Worm (Caenorhabditis elegans): Measurements from ENCODE around the gene ZK1010.8.

Gene ZK1010.8

DNA sequence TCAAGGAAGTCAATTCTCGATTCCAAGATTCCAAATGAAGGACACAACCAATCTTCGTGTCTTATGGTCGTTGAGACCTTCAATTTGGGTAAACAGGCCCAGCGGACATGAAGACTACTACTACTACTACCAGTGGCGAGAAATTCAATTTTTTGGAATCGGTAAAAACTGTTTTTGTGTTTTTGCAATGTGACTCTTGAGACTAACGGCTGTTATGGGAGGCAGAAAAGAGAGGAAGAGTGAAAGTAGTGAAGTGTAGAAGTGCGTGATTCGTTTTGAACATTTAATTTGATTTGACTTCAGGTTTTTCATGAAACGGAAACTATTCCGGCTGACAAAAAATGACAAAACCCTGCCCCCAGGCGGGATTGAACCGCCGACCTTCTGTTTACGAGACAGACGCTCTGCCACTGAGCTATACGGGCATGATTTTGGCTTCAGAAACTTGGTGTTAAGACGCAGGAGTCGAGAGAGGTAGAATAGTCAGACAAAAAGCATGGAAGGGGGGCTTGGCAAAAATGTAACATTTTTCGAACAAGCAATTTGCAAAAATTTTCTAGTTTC is 15.4 kb upstream of the ZK1010.8 start (continued):
- no peak for TF ChIP-seq lin-39 (tag; optimal IDR thresholded peaks at IDR 0.05)
- peak; percentile 75 for TF ChIP-seq mes-2 (tag; optimal IDR thresholded peaks at IDR 0.05; ENCODE audit: poor library complexity, severe bottlenecking)
- no peak for TF ChIP-seq daf-8 (GFP tag; IDR thresholded peaks at IDR 0.05)
- TF ChIP-seq dmd-9 (GFP tag; IDR thresholded peaks at IDR 0.05) = peak; percentile 25; the same call in 1 of the 2 replicates
- TF ChIP-seq F49E8.2 (tag; optimal IDR thresholded peaks at IDR 0.05; ENCODE audit: borderline replicate concordance) = peak; percentile 50
- TF ChIP-seq nhr-11 (tag; optimal IDR thresholded peaks at IDR 0.05) = no peak
- peak; percentile 65; the same call in 1 of the 2 replicates for TF ChIP-seq nhr-42 (GFP tag; IDR thresholded peaks at IDR 0.05)
- TF ChIP-seq php-3 (GFP tag; IDR thresholded peaks at IDR 0.05) = peak; percentile 50; the same call in 1 of the 2 replicates
- no peak for TF ChIP-seq nhr-76 (tag; optimal IDR thresholded peaks at IDR 0.05)
- no peak for TF ChIP-seq snpc-4 (tag; optimal IDR thresholded peaks at IDR 0.05)
- TF ChIP-seq ceh-20 (GFP tag; IDR thresholded peaks at IDR 0.05) = peak; percentile 54; the same call in 1 of the 2 replicates
- no peak for TF ChIP-seq sdz-12 (GFP tag; optimal IDR thresholded peaks at IDR 0.05)
- peak; percentile 45 for TF ChIP-seq Y5F2A.4 (GFP tag; optimal IDR thresholded peaks at IDR 0.05)
- no peak for TF ChIP-seq pqm-1 (tag; optimal IDR thresholded peaks at IDR 0.05)
- no peak for TF ChIP-seq attf-4 (tag; optimal IDR thresholded peaks at IDR 0.05)
- TF ChIP-seq zip-2 (tag; optimal IDR thresholded peaks at IDR 0.05) = no peak
- TF ChIP-seq ztf-11 (tag; optimal IDR thresholded peaks at IDR 0.05) = no peak
- TF ChIP-seq fos-1 (tag; optimal IDR thresholded peaks at IDR 0.05) = no peak
- peak; percentile 91 for TF ChIP-seq egl-43 (GFP tag; IDR thresholded peaks at IDR 0.05)
- TF ChIP-seq unc-62 (GFP tag; optimal IDR thresholded peaks at IDR 0.05 in 1 of 2) = peak in 1 of 2 experiments; percentile 70
- TF ChIP-seq unc-62 (tag; optimal IDR thresholded peaks at IDR 0.05) = no peak
- no peak for TF ChIP-seq ceh-28 (tag; optimal IDR thresholded peaks at IDR 0.05)
- TF ChIP-seq hlh-30 (tag; optimal IDR thresholded peaks at IDR 0.05; ENCODE audit: insufficient read depth) = peak; percentile 70

DNA sequence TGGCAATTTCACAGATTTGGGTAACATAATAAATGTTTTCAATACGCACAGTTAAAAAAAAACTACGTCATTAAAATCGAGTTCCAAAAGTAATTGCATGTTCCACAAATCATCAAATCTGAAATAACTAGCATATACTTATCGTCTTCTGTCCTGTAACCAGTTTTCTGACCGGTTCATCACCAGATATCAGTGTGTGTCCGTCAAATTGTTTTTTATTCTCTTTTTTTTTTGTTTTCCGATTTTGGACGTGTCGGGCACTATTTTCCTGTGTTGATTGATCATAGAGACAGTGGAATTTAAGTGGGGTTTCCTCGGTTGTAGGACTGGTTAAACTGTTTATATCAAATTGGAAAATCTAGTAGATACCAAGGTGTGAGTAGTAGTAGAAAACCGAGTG is 13.4 kb upstream of the ZK1010.8 start:
- TF ChIP-seq unc-62 (GFP tag; optimal IDR thresholded peaks at IDR 0.05 in 1 of 2) (peak in 1 of 2 experiments; percentile 66), unc-62 (tag; optimal IDR thresholded peaks at IDR 0.05) (no peak), zip-2 (tag; optimal IDR thresholded peaks at IDR 0.05) (no peak)

DNA sequence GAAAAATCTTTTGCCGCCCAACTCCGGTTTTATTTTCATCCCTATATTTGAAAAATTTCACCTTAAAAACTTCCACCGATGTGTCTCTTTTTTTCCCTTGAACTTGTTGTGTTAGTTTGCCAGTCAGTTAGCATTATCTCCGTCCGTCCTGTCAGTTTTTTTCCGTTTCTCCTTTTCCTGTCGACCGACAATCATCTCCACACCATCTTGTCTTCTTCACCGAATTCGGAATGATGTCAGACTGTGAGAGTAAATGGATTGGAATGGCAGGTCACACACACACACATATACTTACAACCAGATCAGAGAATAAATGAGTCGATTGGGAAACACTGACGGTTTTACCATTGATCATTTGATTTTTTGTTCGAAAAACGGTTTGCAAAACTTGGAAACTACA is 11.5 kb upstream of the ZK1010.8 start:
- no peak for TF ChIP-seq nhr-41 (GFP tag; IDR thresholded peaks at IDR 0.05)
- TF ChIP-seq aha-1 (tag) = peak; percentile 80
- TF ChIP-seq pqm-1 (tag; optimal IDR thresholded peaks at IDR 0.05) = no peak
- no peak for TF ChIP-seq dve-1 (tag; optimal IDR thresholded peaks at IDR 0.05; ENCODE audit: insufficient read depth)
- no peak for TF ChIP-seq ZK337.2 (GFP tag; IDR thresholded peaks at IDR 0.05)
- no peak for TF ChIP-seq dpl-1 (GFP tag; optimal IDR thresholded peaks at IDR 0.05)
- TF ChIP-seq F10B5.3 (tag; optimal IDR thresholded peaks at IDR 0.05) = no peak
- TF ChIP-seq lin-29 (GFP tag; IDR thresholded peaks at IDR 0.05) = no peak
- TF ChIP-seq snpc-1.2 (GFP tag; IDR thresholded peaks at IDR 0.05) = no peak
- TF ChIP-seq ceh-32 (tag; optimal IDR thresholded peaks at IDR 0.05; ENCODE audit: poor library complexity) = no peak
- TF ChIP-seq nhr-76 (tag; optimal IDR thresholded peaks at IDR 0.05) = no peak
- TF ChIP-seq dmd-8 (GFP tag; IDR thresholded peaks at IDR 0.05) = no peak
- TF ChIP-seq mes-2 (tag; optimal IDR thresholded peaks at IDR 0.05; ENCODE audit: poor library complexity, severe bottlenecking) = peak; percentile 3
- peak; percentile 17 for TF ChIP-seq hlh-11 (tag; optimal IDR thresholded peaks at IDR 0.05)
- peak in 1 of 2 experiments; percentile 99 for TF ChIP-seq unc-62 (GFP tag; optimal IDR thresholded peaks at IDR 0.05 in 1 of 2)
- TF ChIP-seq unc-62 (tag; optimal IDR thresholded peaks at IDR 0.05) = no peak
- peak; percentile 44 for TF ChIP-seq nhr-28 (tag; optimal IDR thresholded peaks at IDR 0.05)
- no peak for TF ChIP-seq lin-13 (GFP tag; optimal IDR thresholded peaks at IDR 0.05)

DNA sequence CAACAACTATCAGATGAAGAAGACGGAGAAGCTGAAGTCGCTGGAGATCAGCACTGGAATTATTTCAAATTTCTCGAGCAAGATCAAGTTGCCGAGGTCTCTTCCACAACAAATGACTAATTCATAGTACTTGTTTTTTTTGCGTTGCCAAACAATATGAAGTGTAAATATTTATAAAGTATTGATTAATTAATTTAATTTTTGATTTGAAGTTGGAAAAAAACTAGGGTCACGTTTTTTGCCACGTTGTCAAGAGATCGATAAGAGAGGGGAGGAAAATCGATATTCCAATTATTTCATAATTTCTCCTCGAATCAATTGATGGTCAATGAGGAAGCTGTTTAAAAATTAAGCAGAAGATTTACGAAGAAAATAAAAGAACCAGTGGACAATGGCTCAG is 4.7 kb upstream of the ZK1010.8 start, which contains the start of gene snf-7:
snf-7 (plus strand) TSS at position 301 of the 400 bp plus-strand sequence.
- TF ChIP-seq ceh-28 (tag; optimal IDR thresholded peaks at IDR 0.05) (peak; percentile 36), zfp-3 (GFP tag; conservative IDR thresholded peaks at IDR 0.05) (no peak), hlh-11 (tag; optimal IDR thresholded peaks at IDR 0.05) (no peak), cey-2 (tag; optimal IDR thresholded peaks at IDR 0.05; ENCODE audit: borderline replicate concordance, insufficient read depth) (no peak), dpl-1 (GFP tag; optimal IDR thresholded peaks at IDR 0.05) (no peak), ama-1 (optimal IDR thresholded peaks at IDR 0.05) (no peak), ceh-62 (tag; optimal IDR thresholded peaks at IDR 0.05) (no peak), dmd-6 (GFP tag; IDR thresholded peaks at IDR 0.05) (no peak)
